Worm (Caenorhabditis elegans) whole organism, L1 larva: ENCODE data around the gene algn-5.

Experiments used
- lin-13 ChIP-seq: fragments of 150-350 bp; optimal IDR thresholded peaks from 2 replicates; lab custom pipeline; 2014; ENCODE audit warnings: missing biosample characterization, missing genetic modification reagents, missing genetic modification characterization
- mdl-1 ChIP-seq, 2 experiments: fragments of 150-350 bp; optimal IDR thresholded peaks; 2 replicates each; lab custom pipeline; 2014 to 2017; ENCODE audit warnings: missing biosample characterization in 2 of 2, missing genetic modification characterization in 2 of 2, inconsistent platforms in 1 of 2
- nhr-28 ChIP-seq: fragments of 150-350 bp; optimal IDR thresholded peaks from 2 replicates; lab custom pipeline; 2014; ENCODE audit warnings: missing biosample characterization, missing genetic modification characterization
- nhr-77 ChIP-seq: fragments of 150-350 bp; optimal IDR thresholded peaks from 2 replicates; lab custom pipeline; 2014; ENCODE audit warnings: missing biosample characterization, missing genetic modification characterization
- pag-3 ChIP-seq: sonication (generic microtip); optimal IDR thresholded peaks from 2 replicates; lab custom pipeline; 2017; ENCODE audit warnings: missing genetic modification characterization, mild to moderate bottlenecking, missing compliant biosample characterization, antibody characterized with exemption, borderline replicate concordance; ENCODE audit not compliant: insufficient read depth
- unc-130 ChIP-seq: fragments of 150-350 bp; optimal IDR thresholded peaks from 2 replicates; lab custom pipeline; 2017; ENCODE audit warnings: missing biosample characterization, missing genetic modification characterization, inconsistent platforms

- TF ChIP-seq lin-13 (GFP tag; lab: Kevin White, UChicago) (no peak), pag-3 (tag; lab: Kevin White, UChicago) (no peak), nhr-28 (no peak), unc-130 (tag; lab: Kevin White, UChicago) (no peak), nhr-77 (no peak), mdl-1 (tag; optimal IDR thresholded peaks at IDR 0.05; lab: Kevin White, UChicago) (no peak)
These were observed 25.7 kb upstream of the algn-5 start for ce11 chrV:4169658-4170057.
